Fruit fly (Drosophila melanogaster) whole organism, embryonic: ENCODE measurements around the gene CIA30.

Experiments
- Atf3 ChIP-seq: fragments of 200-800 bp; sonication (Bioruptor generic); optimal IDR thresholded peaks from 3 replicates; lab custom pipeline; 2016; ENCODE audit warnings: missing biosample characterization, missing genetic modification characterization
- CG10431 ChIP-seq: fragments of 200-800 bp; sonication (Bioruptor generic); optimal IDR thresholded peaks from 3 replicates; lab custom pipeline; 2018; ENCODE audit warnings: missing biosample characterization, mild to moderate bottlenecking, missing genetic modification characterization
- CG10565 ChIP-seq: fragments of 200-800 bp; sonication (Bioruptor generic); optimal IDR thresholded peaks from 3 replicates; lab custom pipeline; 2016; ENCODE audit warnings: missing biosample characterization, mild to moderate bottlenecking, missing genetic modification characterization
- CG10979 ChIP-seq: fragments of 200-800 bp; sonication (Bioruptor generic); optimal IDR thresholded peaks from 2 replicates; lab custom pipeline; 2018; ENCODE audit warnings: missing biosample characterization, mild to moderate bottlenecking, missing genetic modification characterization, moderate library complexity
- CG11504 ChIP-seq: fragments of 200-800 bp; sonication (Bioruptor generic); optimal IDR thresholded peaks from 3 replicates; lab custom pipeline; 2019; ENCODE audit warnings: missing biosample characterization, mild to moderate bottlenecking, missing genetic modification characterization, moderate library complexity
- CG11696 ChIP-seq: fragments of 200-800 bp; sonication (Bioruptor generic); IDR thresholded peaks from 2 replicates; pipeline ENCODE4 v1.3.6; 2022; ENCODE audit warnings: missing biosample characterization, missing genetic modification characterization
- CG12104 ChIP-seq: fragments of 200-800 bp; sonication (Bioruptor generic); optimal IDR thresholded peaks from 3 replicates; lab custom pipeline; 2016; ENCODE audit warnings: missing biosample characterization, missing genetic modification characterization
- CG12219 ChIP-seq: fragments of 200-800 bp; sonication (Bioruptor generic); optimal IDR thresholded peaks from 3 replicates; lab custom pipeline; 2018; ENCODE audit warnings: missing biosample characterization, mild to moderate bottlenecking, missing genetic modification characterization
- CG12769 ChIP-seq: fragments of 200-800 bp; sonication (Bioruptor generic); optimal IDR thresholded peaks from 2 replicates; lab custom pipeline; 2019; ENCODE audit warnings: missing biosample characterization, mild to moderate bottlenecking, missing genetic modification characterization, moderate library complexity
- CG14710 ChIP-seq: fragments of 200-800 bp; sonication (Bioruptor generic); optimal IDR thresholded peaks from 3 replicates; lab custom pipeline; 2019; ENCODE audit warnings: missing biosample characterization, mild to moderate bottlenecking, missing genetic modification characterization, moderate library complexity
- CG14965 ChIP-seq: fragments of 200-800 bp; sonication (Bioruptor generic); optimal IDR thresholded peaks from 2 replicates; lab custom pipeline; 2016; ENCODE audit warnings: missing biosample characterization, missing genetic modification characterization, borderline replicate concordance
- CG16863 ChIP-seq: fragments of 200-800 bp; sonication (Bioruptor generic); optimal IDR thresholded peaks from 3 replicates; lab custom pipeline; 2016; ENCODE audit warnings: missing biosample characterization, missing genetic modification characterization
- CG17802 ChIP-seq: fragments of 200-800 bp; sonication (Bioruptor generic); optimal IDR thresholded peaks from 2 replicates; lab custom pipeline; 2018; ENCODE audit warnings: missing biosample characterization, mild to moderate bottlenecking, missing genetic modification characterization, moderate library complexity
- CG1792 ChIP-seq: fragments of 200-800 bp; sonication (Bioruptor generic); optimal IDR thresholded peaks from 2 replicates; lab custom pipeline; 2016; ENCODE audit warnings: missing biosample characterization, missing genetic modification characterization
- CG2129 ChIP-seq: fragments of 200-800 bp; sonication (Bioruptor generic); IDR thresholded peaks from 2 replicates; pipeline ENCODE4 v1.3.6; 2022; ENCODE audit warnings: missing biosample characterization, missing genetic modification characterization; ENCODE audit not compliant: partially characterized antibody
- CG2712 ChIP-seq: fragments of 200-800 bp; optimal IDR thresholded peaks from 3 replicates; lab custom pipeline; 2019; ENCODE audit warnings: missing biosample characterization, mild to moderate bottlenecking, missing genetic modification characterization, moderate library complexity
- CG30403 ChIP-seq: fragments of 200-800 bp; sonication (Bioruptor generic); optimal IDR thresholded peaks from 3 replicates; lab custom pipeline; 2016; ENCODE audit warnings: missing biosample characterization, missing genetic modification characterization
- CG30431 ChIP-seq: fragments of 200-800 bp; sonication (Bioruptor generic); optimal IDR thresholded peaks from 2 replicates; lab custom pipeline; 2017; ENCODE audit warnings: missing biosample characterization, missing genetic modification characterization
- CG34376 ChIP-seq: fragments of 200-800 bp; sonication (Bioruptor generic); optimal IDR thresholded peaks from 2 replicates; lab custom pipeline; 2018; ENCODE audit warnings: missing biosample characterization, mild to moderate bottlenecking, missing genetic modification characterization
- CG5180 ChIP-seq: fragments of 200-800 bp; sonication (Bioruptor generic); optimal IDR thresholded peaks from 3 replicates; lab custom pipeline; 2017; ENCODE audit warnings: missing biosample characterization, missing genetic modification characterization, mild to moderate bottlenecking, moderate library complexity, missing genetic modification reagents
- CG8359 ChIP-seq: fragments of 200-800 bp; sonication (Bioruptor generic); optimal IDR thresholded peaks from 2 replicates; lab custom pipeline; 2017; ENCODE audit warnings: missing biosample characterization, mild to moderate bottlenecking, missing genetic modification characterization, borderline replicate concordance
- CG9817 ChIP-seq: fragments of 200-800 bp; sonication (Bioruptor generic); optimal IDR thresholded peaks from 2 replicates; lab custom pipeline; 2018; ENCODE audit warnings: missing biosample characterization, mild to moderate bottlenecking, missing genetic modification characterization, moderate library complexity
- Dbx ChIP-seq: fragments of 200-800 bp; sonication (Bioruptor generic); IDR thresholded peaks from 3 replicates; pipeline ENCODE4 v1.3.6; 2022; ENCODE audit warnings: missing biosample characterization, missing genetic modification characterization
- Deaf1 ChIP-seq: fragments of 200-800 bp; optimal IDR thresholded peaks from 3 replicates; lab custom pipeline; 2019; ENCODE audit warnings: missing biosample characterization, mild to moderate bottlenecking, missing genetic modification characterization, moderate library complexity
- Hr51 ChIP-seq, 2 experiments: fragments of 200-800 bp; sonication (Bioruptor generic); optimal IDR thresholded peaks; 2 replicates in 1 of 2; 3 replicates in 1 of 2; lab custom pipeline; 2016 to 2018; ENCODE audit warnings: missing biosample characterization in 2 of 2, missing genetic modification characterization in 2 of 2, mild to moderate bottlenecking in 1 of 2, moderate library complexity in 1 of 2
- Lhr ChIP-seq: fragments of 200-800 bp; sonication (Bioruptor generic); optimal IDR thresholded peaks from 3 replicates; lab custom pipeline; 2017; ENCODE audit warnings: mild to moderate bottlenecking, missing biosample characterization, missing genetic modification reagents, missing genetic modification characterization
- Nf-YB ChIP-seq: fragments of 200-800 bp; sonication (Bioruptor generic); optimal IDR thresholded peaks from 3 replicates; lab custom pipeline; 2019; ENCODE audit warnings: missing biosample characterization, mild to moderate bottlenecking, missing genetic modification characterization, moderate library complexity
- Nf-YC ChIP-seq: fragments of 200-800 bp; optimal IDR thresholded peaks from 3 replicates; lab custom pipeline; 2019; ENCODE audit warnings: missing biosample characterization, mild to moderate bottlenecking, missing genetic modification characterization, moderate library complexity
- Ravus ChIP-seq: fragments of 200-800 bp; sonication (Bioruptor generic); IDR thresholded peaks from 2 replicates; pipeline ENCODE4 v1.3.6; 2022; ENCODE audit warnings: missing biosample characterization, missing genetic modification characterization
- Tbp ChIP-seq: fragments of >200 bp; optimal IDR thresholded peaks from 2 replicates; lab custom pipeline; 2018; ENCODE audit warnings: missing biosample characterization, missing genetic modification characterization
- Xrp1 ChIP-seq: fragments of 200-800 bp; sonication (Bioruptor generic); IDR thresholded peaks from 2 replicates; pipeline ENCODE4 v1.3.6; 2022; ENCODE audit warnings: missing biosample characterization, missing genetic modification characterization
- ap ChIP-seq: fragments of 200-800 bp; sonication (Bioruptor generic); IDR thresholded peaks from 2 replicates; pipeline ENCODE4 v1.3.6; 2022; ENCODE audit warnings: missing biosample characterization, missing genetic modification characterization
- corto ChIP-seq: fragments of 200-800 bp; sonication (Bioruptor generic); optimal IDR thresholded peaks from 2 replicates; lab custom pipeline; 2016; ENCODE audit warnings: missing biosample characterization, mild to moderate bottlenecking, missing genetic modification characterization, moderate library complexity
- crol ChIP-seq: fragments of 200-800 bp; sonication (Bioruptor generic); IDR thresholded peaks from 2 replicates; pipeline ENCODE4 v1.3.6; 2022; ENCODE audit warnings: missing biosample characterization, missing genetic modification characterization
- dimm ChIP-seq: fragments of 200-800 bp; sonication (Bioruptor generic); IDR thresholded peaks from 2 replicates; pipeline ENCODE4 v1.3.6; 2022; ENCODE audit warnings: missing biosample characterization, missing genetic modification characterization
- exex ChIP-seq: fragments of 200-800 bp; sonication (Bioruptor generic); optimal IDR thresholded peaks from 4 replicates; lab custom pipeline; 2018; ENCODE audit warnings: missing biosample characterization, mild to moderate bottlenecking, missing genetic modification characterization, moderate library complexity
- grn ChIP-seq: fragments of 200-800 bp; sonication (Bioruptor generic); optimal IDR thresholded peaks from 3 replicates; lab custom pipeline; 2017; ENCODE audit warnings: missing biosample characterization, missing genetic modification characterization
- knrl ChIP-seq: fragments of 200-800 bp; sonication (Bioruptor generic); IDR thresholded peaks from 3 replicates; pipeline ENCODE4 v1.3.6; 2022; ENCODE audit warnings: missing biosample characterization, missing genetic modification characterization; ENCODE audit not compliant: partially characterized antibody
- nau ChIP-seq: fragments of 200-800 bp; sonication (Bioruptor generic); optimal IDR thresholded peaks from 3 replicates; lab custom pipeline; 2017; ENCODE audit warnings: missing biosample characterization, mild to moderate bottlenecking, missing genetic modification characterization, missing genetic modification reagents
- nerfin-2 ChIP-seq: fragments of 200-800 bp; sonication (Bioruptor generic); IDR thresholded peaks from 2 replicates; pipeline ENCODE4 v1.3.6; 2022; ENCODE audit warnings: missing biosample characterization, missing genetic modification characterization; ENCODE audit not compliant: partially characterized antibody
- row ChIP-seq: fragments of 200-800 bp; sonication (Bioruptor generic); IDR thresholded peaks from 3 replicates; pipeline ENCODE4 v1.3.6; 2022; ENCODE audit warnings: missing biosample characterization, missing genetic modification characterization
- run ChIP-seq: fragments of 200-800 bp; sonication (Bioruptor generic); optimal IDR thresholded peaks from 3 replicates; lab custom pipeline; 2018; ENCODE audit warnings: missing biosample characterization, mild to moderate bottlenecking, missing genetic modification characterization
- schlank ChIP-seq: fragments of 200-800 bp; sonication (Bioruptor generic); optimal IDR thresholded peaks from 2 replicates; lab custom pipeline; 2018; ENCODE audit warnings: missing biosample characterization, mild to moderate bottlenecking, missing genetic modification characterization
- sens ChIP-seq: fragments of 200-800 bp; sonication (Bioruptor generic); peaks from one replicate; lab custom pipeline; 2016; ENCODE audit warnings: missing biosample characterization, missing genetic modification characterization
- sisA ChIP-seq: fragments of 200-800 bp; sonication (Bioruptor generic); IDR thresholded peaks from 2 replicates; pipeline ENCODE4 v1.3.6; 2022; ENCODE audit warnings: missing biosample characterization, missing genetic modification characterization
- slp2 ChIP-seq: fragments of 200-800 bp; sonication (Bioruptor generic); optimal IDR thresholded peaks from 2 replicates; lab custom pipeline; 2016; ENCODE audit warnings: missing biosample characterization, missing genetic modification characterization
- stc ChIP-seq: fragments of 200-800 bp; sonication (Bioruptor generic); IDR thresholded peaks from 2 replicates; pipeline ENCODE4 v1.3.6; 2022; ENCODE audit warnings: missing biosample characterization, missing genetic modification characterization
- zfh1 ChIP-seq: fragments of 200-800 bp; sonication (Bioruptor generic); IDR thresholded peaks from 3 replicates; pipeline ENCODE4 v1.3.6; 2022; ENCODE audit warnings: missing biosample characterization, missing genetic modification characterization

Gene CIA30

dm6 chr3R:29699220-29699619, 37.5 kb upstream of the CIA30 start (continued):
- peak; percentile 38 for TF ChIP-seq CG30403 (GFP tag; lab: Kevin White, UChicago)
- TF ChIP-seq Atf3: no peak

- TF ChIP-seq nau (GFP tag; lab: Kevin White, UChicago) (no peak), Nf-YC (peak; percentile 50), Nf-YB (GFP tag; lab: Kevin White, UChicago) (peak; percentile 75), CG10979 (tag; lab: Kevin White, UChicago) (no peak)
These were observed 35.0 kb upstream of the CIA30 start for dm6 chr3R:29701739-29702138.

DNA sequence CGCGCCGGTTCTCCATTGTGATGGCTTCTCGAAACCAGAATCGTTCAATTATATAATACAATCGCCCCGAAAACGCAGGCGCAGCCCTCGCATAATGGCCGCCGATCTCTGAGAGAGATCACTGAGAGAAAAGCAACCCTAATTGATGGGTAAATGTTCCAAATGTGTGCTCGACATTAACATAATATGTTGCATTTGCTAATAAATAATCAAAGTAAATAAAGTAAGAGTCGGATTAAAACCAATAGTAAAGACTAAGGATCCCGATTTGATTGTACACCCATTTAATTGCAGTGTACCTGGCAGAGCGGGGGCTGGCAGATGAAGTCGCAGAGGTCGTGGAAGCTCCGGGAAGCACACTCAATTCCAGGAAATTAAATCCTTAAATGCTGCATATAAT, 32.2 kb upstream of the CIA30 start:
- TF ChIP-seq CG14965 (GFP tag; lab: Kevin White, UChicago) (no peak), Tbp (no peak), CG30431 (GFP tag; lab: Kevin White, UChicago) (no peak), CG2712 (tag; lab: Kevin White, UChicago) (peak; percentile 19), schlank (no peak), CG10565 (no peak), CG17802 (tag; lab: Kevin White, UChicago) (no peak), crol (GFP tag; lab: Robert Waterston, UW) (no peak), CG30403 (GFP tag; lab: Kevin White, UChicago) (no peak), zfh1 (GFP tag; lab: Robert Waterston, UW) (no peak), Xrp1 (GFP tag; lab: Robert Waterston, UW) (peak; percentile 54; the same call in 1 of the 2 replicates), sens (peak; percentile 41), slp2 (GFP tag; lab: Kevin White, UChicago) (no peak), corto (no peak), CG11504 (peak; percentile 0), CG12104 (GFP tag; lab: Kevin White, UChicago) (no peak), Ravus (GFP tag; lab: Robert Waterston, UW) (no peak), exex (tag; lab: Kevin White, UChicago) (no peak), CG10431 (GFP tag; lab: Kevin White, UChicago) (no peak), CG5180 (GFP tag; lab: Kevin White, UChicago) (no peak), grn (GFP tag; lab: Kevin White, UChicago) (no peak), nerfin-2 (GFP tag; lab: Robert Waterston, UW) (no peak), Hr51 (GFP tag; optimal IDR thresholded peaks at IDR 0.05; lab: Kevin White, UChicago) (no peak), CG2129 (GFP tag; lab: Robert Waterston, UW) (no peak), CG9817 (tag; lab: Kevin White, UChicago) (no peak), CG11696 (GFP tag; lab: Robert Waterston, UW) (no peak), ap (no peak), CG1792 (no peak), Dbx (no peak), Lhr (no peak), CG34376 (GFP tag; lab: Kevin White, UChicago) (no peak), dimm (GFP tag; lab: Robert Waterston, UW) (no peak), run (tag; lab: Kevin White, UChicago) (no peak), CG12219 (GFP tag; lab: Kevin White, UChicago) (no peak), row (GFP tag; lab: Robert Waterston, UW) (no peak), sisA (no peak), CG8359 (GFP tag; lab: Kevin White, UChicago) (no peak), stc (GFP tag; lab: Robert Waterston, UW) (no peak), CG16863 (GFP tag; lab: Kevin White, UChicago) (no peak), CG12769 (no peak), knrl (no peak), CG14710 (tag; lab: Kevin White, UChicago) (peak; percentile 5), Deaf1 (tag; lab: Kevin White, UChicago) (no peak)
